Worm (Caenorhabditis elegans): Measurements from ENCODE around the gene K04H4.5.

The K04H4.5 gene

DNA sequence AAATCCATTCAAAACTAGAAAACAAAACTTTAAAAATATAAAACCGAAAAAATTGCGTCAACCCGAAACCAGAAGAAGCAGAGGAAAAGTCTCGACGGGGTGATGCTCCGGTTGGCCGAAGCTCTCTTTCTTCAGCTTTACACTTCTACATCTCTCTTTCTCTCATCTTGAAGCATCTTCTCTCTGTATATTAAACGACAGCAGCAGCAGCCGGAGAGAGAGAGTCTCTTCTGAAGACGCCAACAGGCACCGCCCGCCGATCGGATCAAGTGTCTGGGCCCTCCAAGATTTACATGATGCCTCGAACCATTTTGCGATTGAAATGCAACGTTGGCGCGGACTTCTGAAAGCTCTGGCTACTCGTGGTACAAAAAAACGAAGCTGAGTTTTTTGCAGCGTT is 12.4 kb upstream of the K04H4.5 start:
- 0 out of 2 replicates have a peak, but pooled peaks have one; percentile 14 for TF ChIP-seq ztf-23 (GFP tag; IDR thresholded peaks at IDR 0.05)
- TF ChIP-seq flt-1 (GFP tag; IDR thresholded peaks at IDR 0.05) = no peak
- TF ChIP-seq ztf-29 (GFP tag; IDR thresholded peaks at IDR 0.05) = no peak

DNA sequence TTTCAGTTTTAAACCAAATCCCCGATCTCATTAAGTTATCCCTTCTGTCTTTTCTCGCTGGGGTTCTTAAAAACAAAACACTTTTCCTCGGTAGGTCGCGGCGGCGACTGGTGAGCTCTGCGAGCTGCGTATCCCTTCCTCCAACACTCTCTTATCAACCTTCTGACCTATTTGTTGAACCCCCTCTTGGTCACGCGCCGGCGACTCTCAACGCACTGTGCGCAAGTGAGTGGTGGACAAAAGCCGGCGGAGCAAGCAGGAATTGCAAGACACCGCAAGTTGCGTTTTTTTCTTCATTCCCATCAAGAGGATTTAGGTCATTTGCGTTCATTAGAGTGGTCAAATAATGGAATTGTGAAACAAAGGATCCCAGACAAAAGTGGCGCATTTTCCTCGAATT is 5.3 kb upstream of the K04H4.5 start:
- TF ChIP-seq med-1 (GFP tag; optimal IDR thresholded peaks at IDR 0.05; ENCODE audit: insufficient read depth) (no peak), klf-2 (GFP tag; conservative IDR thresholded peaks at IDR 0.05) (no peak), ztf-29 (GFP tag; IDR thresholded peaks at IDR 0.05) (no peak), tab-1 (GFP tag; IDR thresholded peaks at IDR 0.05) (no peak), ref-1 (GFP tag; conservative IDR thresholded peaks at IDR 0.05) (no peak), T22C8.4 (GFP tag; IDR thresholded peaks at IDR 0.05) (no peak), cog-1 (tag; optimal IDR thresholded peaks at IDR 0.05) (no peak), flt-1 (GFP tag; IDR thresholded peaks at IDR 0.05) (no peak), ztf-23 (GFP tag; IDR thresholded peaks at IDR 0.05) (no peak)

DNA sequence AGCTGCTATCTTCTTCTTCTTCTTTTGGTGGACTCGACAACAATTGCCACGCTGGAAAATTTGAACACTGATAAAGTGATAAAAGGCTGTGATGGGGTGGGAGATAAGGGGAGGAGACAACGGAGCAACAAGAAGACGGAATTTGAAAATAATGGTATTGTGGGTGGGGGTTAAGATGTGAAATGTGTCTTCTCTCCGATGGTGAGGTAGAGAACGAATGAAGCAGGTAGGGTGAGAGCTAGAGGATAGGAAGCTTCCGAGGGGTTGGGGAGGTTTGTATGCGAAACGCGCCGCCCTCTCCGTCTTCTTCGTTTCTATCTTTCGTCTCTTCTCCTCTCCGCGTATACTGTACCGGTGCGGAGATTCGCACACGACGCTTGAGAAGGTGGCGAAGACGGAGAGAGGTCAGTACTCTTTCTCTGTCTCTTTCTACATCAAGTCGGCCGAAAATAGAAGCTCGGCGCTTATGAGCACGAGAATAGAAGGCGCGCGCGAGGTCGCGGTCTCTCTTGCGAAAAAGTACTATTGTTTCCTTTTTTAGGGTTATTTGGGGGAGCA is 3.7 kb upstream of the K04H4.5 start, which contains the start of gene chtb-1:
TSS of gene chtb-1 (minus strand) at position 51 of the 558 bp plus-strand sequence.
- no peak for TF ChIP-seq T22C8.4 (GFP tag; IDR thresholded peaks at IDR 0.05)
- TF ChIP-seq med-1 (GFP tag; optimal IDR thresholded peaks at IDR 0.05; ENCODE audit: insufficient read depth) = no peak
- TF ChIP-seq klf-2 (GFP tag; conservative IDR thresholded peaks at IDR 0.05) = no peak
- TF ChIP-seq ztf-29 (GFP tag; IDR thresholded peaks at IDR 0.05) = no peak
- no peak for TF ChIP-seq ztf-23 (GFP tag; IDR thresholded peaks at IDR 0.05)
- no peak for TF ChIP-seq tab-1 (GFP tag; IDR thresholded peaks at IDR 0.05)

DNA sequence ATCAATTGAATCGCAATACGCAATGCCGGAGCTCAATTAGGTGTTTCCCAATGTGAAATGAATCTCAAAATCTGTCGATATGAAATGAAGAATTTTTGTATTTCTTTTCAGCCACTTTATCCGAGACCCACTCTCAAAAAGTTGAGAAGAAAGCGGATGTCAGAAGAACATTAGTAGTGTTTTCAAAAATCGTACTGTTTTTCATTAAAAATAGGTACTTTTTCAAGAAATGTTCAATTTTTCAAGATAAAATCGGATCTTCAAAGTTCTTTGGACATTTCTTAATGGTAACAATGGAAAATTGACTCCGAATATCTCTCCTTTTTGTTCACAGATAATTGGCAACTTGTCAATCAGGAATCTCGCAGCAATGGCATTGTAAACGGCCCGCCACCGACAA is 2.1 kb downstream of the K04H4.5 start, which contains the start of gene flp-25:
TSS of gene flp-25 (plus strand) at position 301 of the 400 bp plus-strand sequence.
- TF ChIP-seq med-1 (GFP tag; optimal IDR thresholded peaks at IDR 0.05; ENCODE audit: insufficient read depth) (no peak), tab-1 (GFP tag; IDR thresholded peaks at IDR 0.05) (no peak), ztf-23 (GFP tag; IDR thresholded peaks at IDR 0.05) (no peak), ref-1 (GFP tag; conservative IDR thresholded peaks at IDR 0.05) (no peak), T22C8.4 (GFP tag; IDR thresholded peaks at IDR 0.05) (no peak), ztf-29 (GFP tag; IDR thresholded peaks at IDR 0.05) (no peak)

DNA sequence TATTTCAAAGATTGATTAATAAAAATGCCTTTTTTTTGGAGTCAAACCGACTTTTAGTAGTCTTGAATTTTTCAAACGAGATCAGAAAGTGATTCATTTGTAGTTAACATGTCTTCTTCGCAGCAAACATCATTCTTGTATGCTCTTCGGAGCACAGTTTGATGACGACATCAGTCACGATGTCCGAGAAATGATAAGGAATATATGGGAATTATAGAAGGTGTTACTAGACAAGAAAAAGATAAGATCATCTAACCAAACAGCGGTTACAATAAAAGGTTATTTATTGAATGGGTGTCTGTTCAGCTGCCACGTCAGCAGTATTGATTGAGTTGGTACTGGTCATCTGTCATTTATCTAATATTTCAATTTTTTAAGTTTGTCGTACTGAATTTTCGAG is 7.2 kb downstream of the K04H4.5 start:
- TF ChIP-seq ref-1 (GFP tag; conservative IDR thresholded peaks at IDR 0.05) = no peak
- TF ChIP-seq ztf-29 (GFP tag; IDR thresholded peaks at IDR 0.05) = no peak
- no peak for TF ChIP-seq ztf-23 (GFP tag; IDR thresholded peaks at IDR 0.05)
- no peak for TF ChIP-seq klf-2 (GFP tag; conservative IDR thresholded peaks at IDR 0.05)
- no peak for TF ChIP-seq tab-1 (GFP tag; IDR thresholded peaks at IDR 0.05)
- no peak for TF ChIP-seq med-1 (GFP tag; optimal IDR thresholded peaks at IDR 0.05; ENCODE audit: insufficient read depth)
- TF ChIP-seq cog-1 (tag; optimal IDR thresholded peaks at IDR 0.05) = no peak
- TF ChIP-seq T22C8.4 (GFP tag; IDR thresholded peaks at IDR 0.05) = no peak
- no peak for TF ChIP-seq flt-1 (GFP tag; IDR thresholded peaks at IDR 0.05)

DNA sequence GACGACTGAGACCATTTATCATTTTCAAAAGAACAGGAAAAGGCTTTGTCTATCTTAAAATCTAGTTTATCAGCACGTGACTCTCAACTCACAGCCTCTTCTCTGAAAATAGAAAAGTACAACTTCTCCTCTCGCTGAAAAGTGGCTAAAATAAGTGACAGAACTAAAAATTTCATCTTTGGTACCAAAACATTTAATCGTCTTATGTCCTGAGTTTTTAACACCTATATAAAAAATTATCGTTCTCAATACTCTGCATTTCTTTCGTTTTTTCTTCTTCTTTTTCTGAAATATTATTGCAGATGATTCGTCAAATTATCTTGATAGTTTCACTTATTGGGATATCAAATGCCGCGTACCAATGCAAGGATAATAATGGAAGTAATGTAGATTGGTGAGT is 7.8 kb downstream of the K04H4.5 start, which contains the start of gene crn-6:
TSS of gene crn-6 (plus strand) at position 301 of the 400 bp plus-strand sequence.
- no peak for TF ChIP-seq ztf-29 (GFP tag; IDR thresholded peaks at IDR 0.05)
- no peak for TF ChIP-seq T22C8.4 (GFP tag; IDR thresholded peaks at IDR 0.05)
- no peak for TF ChIP-seq cog-1 (tag; optimal IDR thresholded peaks at IDR 0.05)
- no peak for TF ChIP-seq flt-1 (GFP tag; IDR thresholded peaks at IDR 0.05)
- TF ChIP-seq klf-2 (GFP tag; conservative IDR thresholded peaks at IDR 0.05) = no peak
- TF ChIP-seq tab-1 (GFP tag; IDR thresholded peaks at IDR 0.05) = no peak
- TF ChIP-seq ref-1 (GFP tag; conservative IDR thresholded peaks at IDR 0.05) = no peak
- TF ChIP-seq med-1 (GFP tag; optimal IDR thresholded peaks at IDR 0.05; ENCODE audit: insufficient read depth) = no peak

DNA sequence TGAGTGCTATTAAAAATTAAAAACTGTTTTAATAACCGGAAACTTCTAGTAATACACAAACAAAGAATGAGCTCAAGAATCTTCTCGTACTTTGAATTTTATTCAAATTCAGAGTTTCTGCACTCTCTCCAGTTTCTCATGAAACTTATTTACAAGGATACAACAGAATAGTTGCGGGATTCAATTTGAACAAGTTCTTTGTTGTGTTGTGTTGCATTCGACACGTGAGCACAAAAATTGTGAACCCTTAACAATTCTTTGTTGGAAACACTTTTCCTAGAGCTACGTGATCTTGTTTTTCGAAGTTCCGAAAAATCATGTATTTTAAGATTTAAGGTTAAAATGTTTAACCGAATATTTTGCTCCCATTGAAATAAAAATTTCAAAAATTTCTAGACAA is 14.6 kb downstream of the K04H4.5 start:
- TF ChIP-seq med-1 (GFP tag; optimal IDR thresholded peaks at IDR 0.05; ENCODE audit: insufficient read depth) = no peak
- no peak for TF ChIP-seq ztf-29 (GFP tag; IDR thresholded peaks at IDR 0.05)
- TF ChIP-seq ztf-23 (GFP tag; IDR thresholded peaks at IDR 0.05) = no peak
- TF ChIP-seq klf-2 (GFP tag; conservative IDR thresholded peaks at IDR 0.05) = no peak

DNA sequence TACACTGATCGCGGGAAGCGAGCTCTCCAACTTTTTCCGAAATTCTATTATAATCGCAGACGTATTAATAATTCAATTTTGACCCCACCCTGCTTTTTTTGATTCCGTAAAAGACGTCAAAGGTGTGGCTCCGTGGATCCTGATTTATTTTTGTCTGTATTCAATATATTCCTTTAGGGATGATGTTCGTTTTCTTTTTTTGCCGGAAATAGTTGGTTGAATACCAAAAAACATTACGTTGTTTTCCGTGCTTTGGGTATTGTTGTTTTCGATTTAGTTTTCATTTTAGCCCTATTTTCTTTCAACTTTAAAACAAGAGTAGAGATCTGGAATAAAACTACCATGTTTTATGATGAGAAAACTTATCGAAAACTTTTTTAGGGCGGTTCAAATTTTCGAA is 17.5 kb downstream of the K04H4.5 start:
- TF ChIP-seq tab-1 (GFP tag; IDR thresholded peaks at IDR 0.05) (no peak), flt-1 (GFP tag; IDR thresholded peaks at IDR 0.05) (no peak), klf-2 (GFP tag; conservative IDR thresholded peaks at IDR 0.05) (no peak), med-1 (GFP tag; optimal IDR thresholded peaks at IDR 0.05; ENCODE audit: insufficient read depth) (no peak), ztf-23 (GFP tag; IDR thresholded peaks at IDR 0.05) (no peak), cog-1 (tag; optimal IDR thresholded peaks at IDR 0.05) (no peak), T22C8.4 (GFP tag; IDR thresholded peaks at IDR 0.05) (no peak)

DNA sequence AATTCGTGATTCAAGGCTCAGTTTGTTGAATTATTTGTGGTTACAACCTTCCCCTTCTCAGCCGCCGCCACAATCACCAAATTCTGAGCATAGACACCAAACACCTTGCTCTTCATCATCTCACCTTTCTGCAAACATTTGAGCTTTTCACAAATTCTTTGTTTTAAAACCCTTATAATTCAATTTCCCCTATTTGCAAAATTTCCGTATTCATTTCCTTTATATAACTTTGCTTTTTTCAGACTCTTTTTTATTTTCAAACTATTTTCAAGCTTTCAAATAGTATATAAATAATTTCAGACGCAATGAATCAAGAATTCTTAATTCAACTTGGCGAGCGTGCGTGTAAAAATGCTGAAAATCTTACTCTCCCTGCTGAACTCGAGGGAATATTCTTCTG is 24.3 kb downstream of the K04H4.5 start, which contains the start of gene tkr-1:
TSS of gene tkr-1 (plus strand) at position 301 of the 400 bp plus-strand sequence.
- TF ChIP-seq ztf-23 (GFP tag; IDR thresholded peaks at IDR 0.05) = no peak
- no peak for TF ChIP-seq T22C8.4 (GFP tag; IDR thresholded peaks at IDR 0.05)
- no peak for TF ChIP-seq ref-1 (GFP tag; conservative IDR thresholded peaks at IDR 0.05)
- no peak for TF ChIP-seq ztf-29 (GFP tag; IDR thresholded peaks at IDR 0.05)
- no peak for TF ChIP-seq tab-1 (GFP tag; IDR thresholded peaks at IDR 0.05)
- no peak for TF ChIP-seq med-1 (GFP tag; optimal IDR thresholded peaks at IDR 0.05; ENCODE audit: insufficient read depth)
- TF ChIP-seq flt-1 (GFP tag; IDR thresholded peaks at IDR 0.05) = no peak
- no peak for TF ChIP-seq klf-2 (GFP tag; conservative IDR thresholded peaks at IDR 0.05)
- TF ChIP-seq cog-1 (tag; optimal IDR thresholded peaks at IDR 0.05) = no peak

DNA sequence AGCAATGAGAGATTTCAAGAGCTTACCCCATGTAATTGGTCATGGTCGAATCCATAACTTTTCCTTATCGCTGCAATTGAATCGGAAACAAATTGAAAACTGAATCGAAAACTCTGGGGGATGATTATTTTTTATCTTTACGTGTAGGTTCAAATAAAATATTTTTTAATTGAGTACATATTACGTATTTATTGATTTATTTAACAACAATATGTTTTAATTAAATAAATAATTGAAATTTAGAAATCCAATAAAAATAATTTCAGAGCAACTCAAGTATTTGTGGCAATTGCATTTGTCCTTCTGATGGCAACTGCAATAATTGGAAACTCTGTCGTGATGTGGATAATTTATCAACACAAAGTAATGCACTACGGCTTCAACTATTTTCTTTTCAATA is 26.4 kb downstream of the K04H4.5 start, which contains the start of gene C38C10.3:
TSS of gene C38C10.3 (minus strand) at position 101 of the 400 bp plus-strand sequence.
- no peak for TF ChIP-seq ref-1 (GFP tag; conservative IDR thresholded peaks at IDR 0.05)
- TF ChIP-seq ztf-29 (GFP tag; IDR thresholded peaks at IDR 0.05) = no peak
- no peak for TF ChIP-seq cog-1 (tag; optimal IDR thresholded peaks at IDR 0.05)
- no peak for TF ChIP-seq flt-1 (GFP tag; IDR thresholded peaks at IDR 0.05)
- no peak for TF ChIP-seq tab-1 (GFP tag; IDR thresholded peaks at IDR 0.05)
- TF ChIP-seq T22C8.4 (GFP tag; IDR thresholded peaks at IDR 0.05) = no peak
- no peak for TF ChIP-seq klf-2 (GFP tag; conservative IDR thresholded peaks at IDR 0.05)
- TF ChIP-seq med-1 (GFP tag; optimal IDR thresholded peaks at IDR 0.05; ENCODE audit: insufficient read depth) = no peak
- no peak for TF ChIP-seq ztf-23 (GFP tag; IDR thresholded peaks at IDR 0.05)

Data from whole organism, midembryonic.